Fruit fly (Drosophila melanogaster) whole organism: ENCODE data around the gene qjt.

ENCODE experiments used
- CG8478 ChIP-seq: fragments of >200 bp; optimal IDR thresholded peaks from 2 replicates; lab custom pipeline; 2018; ENCODE audit warnings: inconsistent platforms
- Dll ChIP-seq: fragments of >200 bp; optimal IDR thresholded peaks from 2 replicates; lab custom pipeline; 2017
- EcR ChIP-seq, 2 experiments: fragments of >200 bp; optimal IDR thresholded peaks; 2 replicates each; lab custom pipeline; 2017; ENCODE audit warnings: missing biosample characterization in 2 of 2, missing genetic modification characterization in 2 of 2, missing genetic modification reagents in 2 of 2
- pan ChIP-seq: fragments of >200 bp; optimal IDR thresholded peaks from 2 replicates; lab custom pipeline; 2017
- psq ChIP-seq: fragments of >200 bp; optimal IDR thresholded peaks from 2 replicates; lab custom pipeline; 2017
- usp ChIP-seq: fragments of >200 bp; optimal IDR thresholded peaks from 2 replicates; lab custom pipeline; 2017; ENCODE audit warnings: missing biosample characterization, missing genetic modification characterization, mixed read lengths

qjt gene

dm6 chr3L:17478826-17479225 is at the start of gene qjt, which contains the start of gene CG13733:
TSS of gene qjt (plus strand) at chr3L:17479096.
TSS of gene CG13733 (minus strand) at chr3L:17478926.
- no peak for TF ChIP-seq EcR (GFP tag; optimal IDR thresholded peaks at IDR 0.05; lab: Kevin White, UChicago)
- no peak for TF ChIP-seq Dll (lab: Kevin White, UChicago)
- TF ChIP-seq psq (lab: Kevin White, UChicago): no peak
- TF ChIP-seq CG8478 (lab: Kevin White, UChicago): no peak
- no peak for TF ChIP-seq pan (lab: Kevin White, UChicago)
- TF ChIP-seq usp (GFP tag; lab: Kevin White, UChicago): no peak

- TF ChIP-seq pan (lab: Kevin White, UChicago): no peak
- TF ChIP-seq Dll (lab: Kevin White, UChicago): no peak
- TF ChIP-seq CG8478 (lab: Kevin White, UChicago): no peak
- no peak for TF ChIP-seq EcR (GFP tag; optimal IDR thresholded peaks at IDR 0.05; lab: Kevin White, UChicago)
- TF ChIP-seq usp (GFP tag; lab: Kevin White, UChicago): no peak
- no peak for TF ChIP-seq psq (lab: Kevin White, UChicago)
Observed at dm6 chr3L:17430390-17430789, 48.5 kb upstream of the qjt start.

- TF ChIP-seq pan (lab: Kevin White, UChicago) (no peak), Dll (lab: Kevin White, UChicago) (no peak), usp (GFP tag; lab: Kevin White, UChicago) (no peak), EcR (GFP tag; optimal IDR thresholded peaks at IDR 0.05; lab: Kevin White, UChicago) (no peak), CG8478 (lab: Kevin White, UChicago) (no peak), psq (lab: Kevin White, UChicago) (no peak)
Observed at dm6 chr3L:17430957-17431585, 47.8 kb upstream of the qjt start.

dm6 chr3L:17432947-17433346 is 45.9 kb upstream of the qjt start, which contains the start of gene frc:
TSS of gene frc (minus strand) at chr3L:17433190.
- TF ChIP-seq pan (lab: Kevin White, UChicago): no peak
- no peak for TF ChIP-seq CG8478 (lab: Kevin White, UChicago)
- no peak for TF ChIP-seq EcR (GFP tag; optimal IDR thresholded peaks at IDR 0.05; lab: Kevin White, UChicago)

- no peak for TF ChIP-seq EcR (GFP tag; optimal IDR thresholded peaks at IDR 0.05; lab: Kevin White, UChicago)
- no peak for TF ChIP-seq Dll (lab: Kevin White, UChicago)
- no peak for TF ChIP-seq usp (GFP tag; lab: Kevin White, UChicago)
- no peak for TF ChIP-seq psq (lab: Kevin White, UChicago)
- TF ChIP-seq CG8478 (lab: Kevin White, UChicago): no peak
Observed at dm6 chr3L:17433555-17433954, 45.3 kb upstream of the qjt start, which contains the start of the genes Coq4 and CG32176. TSS of gene Coq4 (minus strand) at chr3L:17433621. TSS of gene CG32176 (plus strand) at chr3L:17433868.

- TF ChIP-seq pan (lab: Kevin White, UChicago): no peak
- TF ChIP-seq usp (GFP tag; lab: Kevin White, UChicago): no peak
- TF ChIP-seq EcR (GFP tag; optimal IDR thresholded peaks at IDR 0.05; lab: Kevin White, UChicago): no peak
- TF ChIP-seq CG8478 (lab: Kevin White, UChicago): no peak
- no peak for TF ChIP-seq psq (lab: Kevin White, UChicago)
- no peak for TF ChIP-seq Dll (lab: Kevin White, UChicago)
Observed at dm6 chr3L:17436331-17436730, 42.6 kb upstream of the qjt start, which contains the start of gene CG12229. TSS of gene CG12229 (minus strand) at chr3L:17436431.

- no peak for TF ChIP-seq usp (GFP tag; lab: Kevin White, UChicago)
- TF ChIP-seq pan (lab: Kevin White, UChicago): no peak
- TF ChIP-seq Dll (lab: Kevin White, UChicago): no peak
- no peak for TF ChIP-seq psq (lab: Kevin White, UChicago)
- no peak for TF ChIP-seq EcR (GFP tag; optimal IDR thresholded peaks at IDR 0.05; lab: Kevin White, UChicago)
- no peak for TF ChIP-seq CG8478 (lab: Kevin White, UChicago)
Observed at dm6 chr3L:17438872-17439495, 39.9 kb upstream of the qjt start, which contains the start of gene CG18265. TSS of gene CG18265 (plus strand) at chr3L:17439401.

dm6 chr3L:17441602-17442001 is 37.3 kb upstream of the qjt start:
- TF ChIP-seq pan (lab: Kevin White, UChicago) (no peak), CG8478 (lab: Kevin White, UChicago) (no peak), psq (lab: Kevin White, UChicago) (no peak), usp (GFP tag; lab: Kevin White, UChicago) (no peak), EcR (GFP tag; optimal IDR thresholded peaks at IDR 0.05; lab: Kevin White, UChicago) (no peak), Dll (lab: Kevin White, UChicago) (no peak)

- TF ChIP-seq EcR (GFP tag; optimal IDR thresholded peaks at IDR 0.05; lab: Kevin White, UChicago): no peak
Observed at dm6 chr3L:17444569-17444968, 34.3 kb upstream of the qjt start.

- no peak for TF ChIP-seq EcR (GFP tag; optimal IDR thresholded peaks at IDR 0.05; lab: Kevin White, UChicago)
- no peak for TF ChIP-seq Dll (lab: Kevin White, UChicago)
- no peak for TF ChIP-seq pan (lab: Kevin White, UChicago)
- TF ChIP-seq usp (GFP tag; lab: Kevin White, UChicago): no peak
- TF ChIP-seq psq (lab: Kevin White, UChicago): no peak
- no peak for TF ChIP-seq CG8478 (lab: Kevin White, UChicago)
Observed at dm6 chr3L:17445629-17446431, 33.1 kb upstream of the qjt start.

dm6 chr3L:17447881-17448280 is 31.0 kb upstream of the qjt start:
- TF ChIP-seq psq (lab: Kevin White, UChicago) (no peak), usp (GFP tag; lab: Kevin White, UChicago) (no peak), EcR (GFP tag; optimal IDR thresholded peaks at IDR 0.05; lab: Kevin White, UChicago) (no peak), pan (lab: Kevin White, UChicago) (no peak), Dll (lab: Kevin White, UChicago) (no peak), CG8478 (lab: Kevin White, UChicago) (no peak)
